Worm (Caenorhabditis elegans) whole organism, L1 larva: ENCODE data around the gene irld-24.

ENCODE experiments used
- C16A3.4 ChIP-seq: fragments of 150-350 bp; optimal IDR thresholded peaks from 2 replicates; lab custom pipeline; 2014; ENCODE audit warnings: missing biosample characterization, missing genetic modification characterization
- C34B4.2 ChIP-seq: sonication (generic microtip); optimal IDR thresholded peaks from 2 replicates; lab custom pipeline; 2017; ENCODE audit warnings: mild to moderate bottlenecking, missing genetic modification characterization, missing compliant biosample characterization
- F16B12.6 ChIP-seq: fragments of 150-350 bp; optimal IDR thresholded peaks from 2 replicates; lab custom pipeline; 2014; ENCODE audit warnings: missing biosample characterization, missing genetic modification characterization
- Y116A8C.19 ChIP-seq: sonication (generic microtip); optimal IDR thresholded peaks from 2 replicates; lab custom pipeline; 2016; ENCODE audit warnings: missing compliant biosample characterization, missing genetic modification characterization, borderline replicate concordance
- alr-1 ChIP-seq: fragments of 200-800 bp; sonication (Bioruptor generic); optimal IDR thresholded peaks from 2 replicates; lab custom pipeline; 2018; ENCODE audit warnings: borderline replicate concordance, mild to moderate bottlenecking, missing genetic modification characterization, missing compliant biosample characterization
- aly-2 ChIP-seq: fragments of 150-350 bp; optimal IDR thresholded peaks from 2 replicates; lab custom pipeline; 2014; ENCODE audit warnings: missing biosample characterization, missing genetic modification characterization
- ama-1 ChIP-seq: fragments of 150-350 bp; optimal IDR thresholded peaks from 2 replicates; lab custom pipeline; 2014
- ceh-8 ChIP-seq: fragments of 200-800 bp; sonication (Bioruptor generic); optimal IDR thresholded peaks from 2 replicates; lab custom pipeline; 2018; ENCODE audit warnings: mild to moderate bottlenecking, missing genetic modification characterization, moderate library complexity, missing compliant biosample characterization
- ceh-82 ChIP-seq, 3 experiments: fragments of 150-350 bp in 1 of 3; sonication (generic microtip) in 2 of 3; optimal IDR thresholded peaks; 2 replicates each; lab custom pipeline; 2014 to 2017; ENCODE audit warnings: missing biosample characterization in 3 of 3, missing genetic modification characterization in 3 of 3
- dpl-1 ChIP-seq, 3 experiments: fragments of 150-350 bp in 2 of 3; sonication (generic microtip) in 1 of 3; optimal IDR thresholded peaks; 2 replicates each; lab custom pipeline; 2014 to 2017; ENCODE audit warnings: missing biosample characterization in 3 of 3, missing genetic modification characterization in 3 of 3, missing genetic modification reagents in 3 of 3
- dsc-1 ChIP-seq: sonication (generic microtip); optimal IDR thresholded peaks from 2 replicates; lab custom pipeline; 2016; ENCODE audit warnings: mild to moderate bottlenecking, missing genetic modification characterization, missing compliant biosample characterization
- egl-13 ChIP-seq: sonication (generic microtip); optimal IDR thresholded peaks from 2 replicates; lab custom pipeline; 2016; ENCODE audit warnings: missing genotype, missing genetic modification reagents, missing genetic modification characterization, missing compliant biosample characterization
- elt-3 ChIP-seq, 6 experiments: fragments of 150-350 bp in 1 of 6; sonication (generic microtip); optimal IDR thresholded peaks; 2 replicates each; lab custom pipeline; 2017 to 2018; ENCODE audit warnings: missing biosample characterization in 6 of 6, missing genetic modification characterization in 6 of 6, inconsistent platforms in 1 of 6
- fkh-4 ChIP-seq: sonication (generic microtip); optimal IDR thresholded peaks from 2 replicates; lab custom pipeline; 2016; ENCODE audit warnings: missing compliant biosample characterization, missing genetic modification characterization, borderline replicate concordance
- fos-1 ChIP-seq: fragments of 150-350 bp; optimal IDR thresholded peaks from 2 replicates; lab custom pipeline; 2014; ENCODE audit warnings: missing biosample characterization, missing genetic modification characterization
- grh-1 ChIP-seq: fragments of 200-800 bp; sonication (Bioruptor generic); IDR thresholded peaks from 2 replicates; pipeline ENCODE4 v1.3.6; 2022; ENCODE audit warnings: missing genetic modification reagents, missing genetic modification characterization, missing compliant biosample characterization
- hlh-4 ChIP-seq: sonication (generic microtip); optimal IDR thresholded peaks from 2 replicates; lab custom pipeline; 2016; ENCODE audit warnings: mild to moderate bottlenecking, missing genetic modification characterization, missing compliant biosample characterization
- hpl-2 ChIP-seq: fragments of 150-350 bp; optimal IDR thresholded peaks from 2 replicates; lab custom pipeline; 2014; ENCODE audit warnings: missing biosample characterization, missing genetic modification reagents, missing genetic modification characterization
- isw-1 ChIP-seq: fragments of 200-800 bp; sonication (Bioruptor generic); IDR thresholded peaks from 2 replicates; pipeline ENCODE4 v1.3.6; 2022; ENCODE audit warnings: missing genetic modification characterization, missing compliant biosample characterization
- jun-1 ChIP-seq: fragments of 150-350 bp; optimal IDR thresholded peaks from 2 replicates; lab custom pipeline; 2014; ENCODE audit warnings: missing biosample characterization, missing genetic modification reagents, missing genetic modification characterization
- lin-15B ChIP-seq: fragments of 150-350 bp; sonication (generic microtip); optimal IDR thresholded peaks from 3 replicates; lab custom pipeline; 2014; ENCODE audit warnings: missing biosample characterization, missing genetic modification characterization
- lin-35 ChIP-seq, 2 experiments: fragments of 150-350 bp; optimal IDR thresholded peaks; 2 replicates each; lab custom pipeline; 2014; ENCODE audit warnings: missing biosample characterization in 2 of 2, missing genetic modification characterization in 2 of 2, missing genetic modification reagents in 2 of 2
- lir-3 ChIP-seq: sonication (generic microtip); optimal IDR thresholded peaks from 2 replicates; lab custom pipeline; 2016; ENCODE audit warnings: mild to moderate bottlenecking, missing genetic modification characterization, moderate library complexity, missing compliant biosample characterization; ENCODE audit not compliant: poor library complexity
- lsy-2 ChIP-seq, 2 experiments: fragments of 150-350 bp; optimal IDR thresholded peaks; 2 replicates each; lab custom pipeline; 2014; ENCODE audit warnings: missing biosample characterization in 2 of 2, missing genetic modification characterization in 2 of 2
- mdl-1 ChIP-seq, 2 experiments: fragments of 150-350 bp; optimal IDR thresholded peaks; 2 replicates each; lab custom pipeline; 2014 to 2017; ENCODE audit warnings: missing biosample characterization in 2 of 2, missing genetic modification characterization in 2 of 2, inconsistent platforms in 1 of 2
- nhr-11 ChIP-seq: fragments of 150-350 bp; optimal IDR thresholded peaks from 2 replicates; lab custom pipeline; 2014; ENCODE audit warnings: missing biosample characterization, missing genetic modification characterization
- nhr-12 ChIP-seq: sonication (generic microtip); optimal IDR thresholded peaks from 2 replicates; lab custom pipeline; 2017; ENCODE audit warnings: missing biosample characterization, missing genetic modification characterization
- nhr-237 ChIP-seq: fragments of 150-350 bp; optimal IDR thresholded peaks from 2 replicates; lab custom pipeline; 2014; ENCODE audit warnings: missing biosample characterization, missing genetic modification characterization
- nhr-76 ChIP-seq: sonication (generic microtip); optimal IDR thresholded peaks from 2 replicates; lab custom pipeline; 2017; ENCODE audit warnings: missing biosample characterization, missing genetic modification characterization
- nhr-84 ChIP-seq: sonication (generic microtip); optimal IDR thresholded peaks from 2 replicates; lab custom pipeline; 2017; ENCODE audit warnings: missing biosample characterization, missing genetic modification characterization
- nhr-90 ChIP-seq: sonication (generic microtip); optimal IDR thresholded peaks from 2 replicates; lab custom pipeline; 2016; ENCODE audit warnings: mild to moderate bottlenecking, missing genetic modification characterization, missing compliant biosample characterization; ENCODE audit not compliant: poor library complexity
- pag-3 ChIP-seq: sonication (generic microtip); optimal IDR thresholded peaks from 2 replicates; lab custom pipeline; 2017; ENCODE audit warnings: missing genetic modification characterization, mild to moderate bottlenecking, missing compliant biosample characterization, antibody characterized with exemption, borderline replicate concordance; ENCODE audit not compliant: insufficient read depth
- pax-3 ChIP-seq: fragments of 200-800 bp; sonication (Bioruptor generic); optimal IDR thresholded peaks from 2 replicates; lab custom pipeline; 2018; ENCODE audit warnings: mild to moderate bottlenecking, missing genetic modification characterization, moderate library complexity, missing compliant biosample characterization
- pqm-1 ChIP-seq: sonication (generic microtip); optimal IDR thresholded peaks from 3 replicates; lab custom pipeline; 2017; ENCODE audit warnings: missing biosample characterization, missing genetic modification characterization
- rnt-1 ChIP-seq: sonication (generic microtip); optimal IDR thresholded peaks from 2 replicates; lab custom pipeline; 2016; ENCODE audit warnings: mild to moderate bottlenecking, missing genetic modification characterization, moderate library complexity, missing compliant biosample characterization
- snu-23 ChIP-seq: sonication (generic microtip); optimal IDR thresholded peaks from 2 replicates; lab custom pipeline; 2016; ENCODE audit warnings: missing genetic modification characterization, missing compliant biosample characterization
- sox-4 ChIP-seq: sonication (generic microtip); optimal IDR thresholded peaks from 2 replicates; lab custom pipeline; 2016; ENCODE audit warnings: missing genetic modification characterization, missing compliant biosample characterization
- sptf-1 ChIP-seq: fragments of 150-350 bp; optimal IDR thresholded peaks from 2 replicates; lab custom pipeline; 2014; ENCODE audit warnings: missing biosample characterization, missing genetic modification characterization
- swsn-7 ChIP-seq: sonication (generic microtip); optimal IDR thresholded peaks from 2 replicates; lab custom pipeline; 2016; ENCODE audit warnings: missing genetic modification characterization, missing compliant biosample characterization
- unc-130 ChIP-seq: fragments of 150-350 bp; optimal IDR thresholded peaks from 2 replicates; lab custom pipeline; 2017; ENCODE audit warnings: missing biosample characterization, missing genetic modification characterization, inconsistent platforms
- unc-30 ChIP-seq: sonication (generic microtip); optimal IDR thresholded peaks from 2 replicates; lab custom pipeline; 2017; ENCODE audit warnings: missing biosample characterization, missing genetic modification characterization
- xbp-1 ChIP-seq: sonication (generic microtip); optimal IDR thresholded peaks from 2 replicates; lab custom pipeline; 2016; ENCODE audit warnings: missing genetic modification characterization, missing compliant biosample characterization
- zag-1 ChIP-seq: fragments of 150-350 bp; optimal IDR thresholded peaks from 2 replicates; lab custom pipeline; 2014; ENCODE audit warnings: missing biosample characterization, missing genetic modification characterization
- ztf-11 ChIP-seq, 2 experiments: sonication (generic microtip); optimal IDR thresholded peaks; 2 replicates each; lab custom pipeline; 2016 to 2017; ENCODE audit warnings: missing genetic modification characterization in 2 of 2, missing biosample characterization in 1 of 2, missing compliant biosample characterization in 1 of 2

The irld-24 gene

ce11 chrX:14015808-14016207 is 29.4 kb downstream of the irld-24 start (continued):
- TF ChIP-seq isw-1, result peak; percentile 53
- no peak for TF ChIP-seq pqm-1 (tag; lab: Kevin White, UChicago)
- TF ChIP-seq hpl-2 (GFP tag; lab: Kevin White, UChicago), result no peak
- TF ChIP-seq egl-13 (tag; lab: Kevin White, UChicago), result peak; percentile 76
- peak; percentile 86 for TF ChIP-seq swsn-7 (tag; lab: Kevin White, UChicago)
- peak; percentile 47 for TF ChIP-seq zag-1
- peak; percentile 58 for TF ChIP-seq pax-3 (tag; lab: Kevin White, UChicago)
- peak; percentile 51 for TF ChIP-seq sox-4 (tag; lab: Kevin White, UChicago)
- TF ChIP-seq nhr-76 (tag; lab: Kevin White, UChicago), result peak; percentile 26
- peak; percentile 19 for TF ChIP-seq lir-3 (tag; lab: Kevin White, UChicago)
- TF ChIP-seq alr-1 (tag; lab: Kevin White, UChicago), result no peak
- no peak for TF ChIP-seq unc-30 (tag; lab: Kevin White, UChicago)
- TF ChIP-seq dsc-1, result peak; percentile 89
- TF ChIP-seq nhr-90 (tag; lab: Kevin White, UChicago), result peak; percentile 85
- TF ChIP-seq pag-3 (tag; lab: Kevin White, UChicago), result no peak
- peak; percentile 68 to 87 (median 69) for TF ChIP-seq ceh-82 (tag; optimal IDR thresholded peaks at IDR 0.05; lab: Kevin White, UChicago)
- TF ChIP-seq mdl-1 (tag; optimal IDR thresholded peaks at IDR 0.05; lab: Kevin White, UChicago), result peak in 1 of 2 experiments; percentile 79
- TF ChIP-seq xbp-1 (tag; lab: Kevin White, UChicago), result peak; percentile 62
- no peak for TF ChIP-seq ama-1 (lab: Kevin White, UChicago)
- peak; percentile 77 for TF ChIP-seq C16A3.4 (tag; lab: Kevin White, UChicago)
- TF ChIP-seq grh-1 (GFP tag; lab: Robert Waterston, UW), result peak; percentile 30
- TF ChIP-seq dpl-1 (GFP tag; optimal IDR thresholded peaks at IDR 0.05; lab: Kevin White, UChicago), result peak; percentile 14 to 31 (median 25)
- TF ChIP-seq snu-23 (GFP tag; lab: Kevin White, UChicago), result peak; percentile 92
- TF ChIP-seq sptf-1 (tag; lab: Kevin White, UChicago), result no peak
- no peak for TF ChIP-seq hlh-4 (tag; lab: Kevin White, UChicago)
- no peak for TF ChIP-seq lin-15B (tag; lab: Kevin White, UChicago)
- TF ChIP-seq nhr-237 (tag; lab: Kevin White, UChicago), result peak; percentile 60
- no peak for TF ChIP-seq fkh-4 (tag; lab: Kevin White, UChicago)
- TF ChIP-seq lin-35 (GFP tag; optimal IDR thresholded peaks at IDR 0.05; lab: Kevin White, UChicago), result peak; percentile 47 to 78
- TF ChIP-seq fos-1 (tag; lab: Kevin White, UChicago), result peak; percentile 78
- peak; percentile 1 for TF ChIP-seq nhr-11 (tag; lab: Kevin White, UChicago)
- TF ChIP-seq aly-2 (tag; lab: Kevin White, UChicago), result peak; percentile 48
- TF ChIP-seq C34B4.2 (tag; lab: Kevin White, UChicago), result no peak
- TF ChIP-seq rnt-1 (tag; lab: Kevin White, UChicago), result peak; percentile 81
- peak; percentile 91 for TF ChIP-seq unc-130 (tag; lab: Kevin White, UChicago)
- TF ChIP-seq nhr-12 (tag; lab: Kevin White, UChicago), result no peak
- peak in 1 of 2 experiments; percentile 68 for TF ChIP-seq ztf-11 (tag; optimal IDR thresholded peaks at IDR 0.05; lab: Kevin White, UChicago)
- peak; percentile 60 to 75 for TF ChIP-seq lsy-2 (tag; optimal IDR thresholded peaks at IDR 0.05; lab: Kevin White, UChicago)
- no peak for TF ChIP-seq F16B12.6
- TF ChIP-seq jun-1 (tag; lab: Kevin White, UChicago), result peak; percentile 37
- no peak for TF ChIP-seq nhr-84 (tag; lab: Kevin White, UChicago)
- TF ChIP-seq Y116A8C.19, result no peak
- TF ChIP-seq elt-3 (tag; optimal IDR thresholded peaks at IDR 0.05; lab: Kevin White, UChicago), result peak in 2 of 6 experiments; percentile 31 to 60
- TF ChIP-seq ceh-8 (GFP tag; lab: Kevin White, UChicago), result no peak
